Worm (Caenorhabditis elegans) whole organism, L2 larva: ENCODE measurements around the gene H40L08.3.

Source experiments
- elt-1 ChIP-seq: fragments of 150-350 bp; optimal IDR thresholded peaks from 2 replicates; lab custom pipeline; 2014; ENCODE audit warnings: missing biosample characterization, missing genetic modification characterization
- mbf-1 ChIP-seq: sonication (generic microtip); optimal IDR thresholded peaks from 2 replicates; lab custom pipeline; 2017; ENCODE audit warnings: missing biosample characterization, missing genetic modification characterization
- unc-39 ChIP-seq: fragments of 150-350 bp; optimal IDR thresholded peaks from 2 replicates; lab custom pipeline; 2014; ENCODE audit warnings: missing biosample characterization, missing genetic modification characterization
- ztf-11 ChIP-seq: sonication (generic microtip); optimal IDR thresholded peaks from 2 replicates; lab custom pipeline; 2017; ENCODE audit warnings: missing biosample characterization, missing genetic modification characterization

ce11 chrX:15084395-15084794 is 8.5 kb upstream of the H40L08.3 start, which contains the start of gene F09B12.5:
- TF ChIP-seq elt-1 (tag; lab: Kevin White, UChicago) = no peak
- TF ChIP-seq ztf-11 (tag; lab: Kevin White, UChicago) = no peak
- TF ChIP-seq unc-39 (tag; lab: Kevin White, UChicago) = no peak
- TF ChIP-seq mbf-1 = no peak
